Fruit fly (Drosophila melanogaster) whole organism, adult: ENCODE measurements around the gene SA1.

Experiments
- CG11617 ChIP-seq: fragments of 200-800 bp; sonication (Bioruptor generic); optimal IDR thresholded peaks from 2 replicates; lab custom pipeline; 2017; ENCODE audit warnings: mild to moderate bottlenecking, missing biosample characterization, missing genetic modification reagents, missing genetic modification characterization
- CG12768 ChIP-seq: fragments of 200-800 bp; sonication (Bioruptor generic); optimal IDR thresholded peaks from 2 replicates; lab custom pipeline; 2017; ENCODE audit warnings: missing biosample characterization, missing genetic modification characterization, mild to moderate bottlenecking, moderate library complexity, missing genetic modification reagents
- CG14711 ChIP-seq: fragments of 200-800 bp; sonication (Bioruptor generic); optimal IDR thresholded peaks from 2 replicates; lab custom pipeline; 2018; ENCODE audit warnings: missing biosample characterization, mild to moderate bottlenecking, missing genetic modification characterization, moderate library complexity
- CG1620 ChIP-seq: fragments of 200-800 bp; sonication (Bioruptor generic); optimal IDR thresholded peaks from 2 replicates; lab custom pipeline; 2016; ENCODE audit warnings: missing biosample characterization, missing genetic modification characterization
- CG33017 ChIP-seq: fragments of 200-800 bp; sonication (Bioruptor generic); optimal IDR thresholded peaks from 2 replicates; lab custom pipeline; 2018; ENCODE audit warnings: missing biosample characterization, mild to moderate bottlenecking, missing genetic modification characterization, moderate library complexity
- CG5204 ChIP-seq: fragments of 200-800 bp; sonication (Bioruptor generic); optimal IDR thresholded peaks from 2 replicates; lab custom pipeline; 2016; ENCODE audit warnings: missing biosample characterization, missing genetic modification characterization
- CG7045 ChIP-seq: fragments of 200-800 bp; sonication (Bioruptor generic); optimal IDR thresholded peaks from 2 replicates; lab custom pipeline; 2017; ENCODE audit warnings: missing biosample characterization, mild to moderate bottlenecking, missing genetic modification characterization
- CG7101 ChIP-seq: fragments of 200-800 bp; sonication (Bioruptor generic); optimal IDR thresholded peaks from 2 replicates; lab custom pipeline; 2018; ENCODE audit warnings: missing biosample characterization, mild to moderate bottlenecking, missing genetic modification characterization, moderate library complexity
- Clk ChIP-seq: fragments of 200-800 bp; sonication (Bioruptor generic); optimal IDR thresholded peaks from 2 replicates; lab custom pipeline; 2017; ENCODE audit warnings: missing biosample characterization, missing genetic modification characterization
- Crg-1 ChIP-seq: fragments of 200-800 bp; sonication (Bioruptor generic); optimal IDR thresholded peaks from 2 replicates; lab custom pipeline; 2016; ENCODE audit warnings: missing biosample characterization, missing genetic modification characterization
- Hr96 ChIP-seq: fragments of 200-800 bp; sonication (Bioruptor generic); optimal IDR thresholded peaks from 2 replicates; lab custom pipeline; 2016; ENCODE audit warnings: missing biosample characterization, missing genetic modification characterization
- Mnt ChIP-seq: fragments of 200-800 bp; sonication (Bioruptor generic); optimal IDR thresholded peaks from 2 replicates; lab custom pipeline; 2016; ENCODE audit warnings: missing biosample characterization, mild to moderate bottlenecking, missing genetic modification characterization
- bab1 ChIP-seq: fragments of 200-800 bp; sonication (Bioruptor generic); optimal IDR thresholded peaks from 3 replicates; lab custom pipeline; 2019; ENCODE audit warnings: missing biosample characterization, mild to moderate bottlenecking, missing genetic modification characterization, moderate library complexity
- cic ChIP-seq: fragments of 200-800 bp; sonication (Bioruptor generic); optimal IDR thresholded peaks from 2 replicates; lab custom pipeline; 2017; ENCODE audit warnings: missing biosample characterization, mild to moderate bottlenecking, missing genetic modification characterization, moderate library complexity
- cnc ChIP-seq, 2 experiments: fragments of >200 bp; optimal IDR thresholded peaks; 2 replicates each; lab custom pipeline; 2017
- kay ChIP-seq: fragments of 200-800 bp; sonication (Bioruptor generic); peaks from one replicate; lab custom pipeline; 2016; ENCODE audit warnings: missing biosample characterization, missing genetic modification characterization, borderline replicate concordance
- ovo ChIP-seq: fragments of 200-800 bp; sonication (Bioruptor generic); optimal IDR thresholded peaks from 2 replicates; lab custom pipeline; 2016; ENCODE audit warnings: missing biosample characterization, missing genetic modification characterization
- pad ChIP-seq: fragments of 200-800 bp; sonication (Bioruptor generic); optimal IDR thresholded peaks from 3 replicates; lab custom pipeline; 2017; ENCODE audit warnings: missing biosample characterization, missing genetic modification characterization, mild to moderate bottlenecking, moderate library complexity, missing genetic modification reagents
- tj ChIP-seq: fragments of 200-800 bp; sonication (Bioruptor generic); optimal IDR thresholded peaks from 3 replicates; lab custom pipeline; 2017; ENCODE audit warnings: missing biosample characterization, mild to moderate bottlenecking, missing genetic modification characterization, moderate library complexity
- toe ChIP-seq: fragments of 200-800 bp; sonication (Bioruptor generic); optimal IDR thresholded peaks from 2 replicates; lab custom pipeline; 2016; ENCODE audit warnings: missing biosample characterization, missing genetic modification characterization

The SA1 gene

dm6 chr2L:6919850-6920660 is 30.2 kb upstream of the SA1 start, which contains the start of gene x16:
Gene x16, minus strand, starts transcription at chr2L:6920210.
- no peak for TF ChIP-seq Crg-1 (GFP tag; lab: Kevin White, UChicago)
- no peak for TF ChIP-seq bab1
- no peak for TF ChIP-seq CG1620 (GFP tag; lab: Kevin White, UChicago)
- TF ChIP-seq cnc (optimal IDR thresholded peaks at IDR 0.05; lab: Kevin White, UChicago) = no peak
- no peak for TF ChIP-seq cic (GFP tag; lab: Kevin White, UChicago)
- TF ChIP-seq ovo (GFP tag; lab: Kevin White, UChicago) = no peak
- no peak for TF ChIP-seq CG33017 (tag; lab: Kevin White, UChicago)
- TF ChIP-seq CG12768 (GFP tag; lab: Kevin White, UChicago) = no peak
- no peak for TF ChIP-seq CG11617 (GFP tag; lab: Kevin White, UChicago)

dm6 chr2L:6920661-6921359 is 29.4 kb upstream of the SA1 start, which contains the start of gene Hrb27C:
Gene Hrb27C, plus strand, starts transcription at chr2L:6920704.
- TF ChIP-seq bab1 (no peak), ovo (GFP tag; lab: Kevin White, UChicago) (no peak), CG11617 (GFP tag; lab: Kevin White, UChicago) (no peak), CG7045 (GFP tag; lab: Kevin White, UChicago) (no peak), cic (GFP tag; lab: Kevin White, UChicago) (peak; percentile 55), CG5204 (GFP tag; lab: Kevin White, UChicago) (no peak), CG1620 (GFP tag; lab: Kevin White, UChicago) (no peak), tj (peak; percentile 46), Mnt (GFP tag; lab: Kevin White, UChicago) (peak; percentile 45), kay (GFP tag; lab: Kevin White, UChicago) (no peak), cnc (optimal IDR thresholded peaks at IDR 0.05; lab: Kevin White, UChicago) (no peak), Clk (GFP tag; lab: Kevin White, UChicago) (no peak), CG14711 (tag; lab: Kevin White, UChicago) (no peak), pad (GFP tag; lab: Kevin White, UChicago) (no peak), Crg-1 (GFP tag; lab: Kevin White, UChicago) (no peak), toe (GFP tag; lab: Kevin White, UChicago) (no peak), CG12768 (GFP tag; lab: Kevin White, UChicago) (peak; percentile 5), CG7101 (tag; lab: Kevin White, UChicago) (no peak), CG33017 (tag; lab: Kevin White, UChicago) (no peak)

dm6 chr2L:6921360-6922090 is 28.7 kb upstream of the SA1 start:
- TF ChIP-seq Crg-1 (GFP tag; lab: Kevin White, UChicago) = no peak

dm6 chr2L:6922091-6922753 is 28.0 kb upstream of the SA1 start:
- TF ChIP-seq ovo (GFP tag; lab: Kevin White, UChicago) = no peak
- peak; percentile 84 for TF ChIP-seq cic (GFP tag; lab: Kevin White, UChicago)
- TF ChIP-seq CG5204 (GFP tag; lab: Kevin White, UChicago) = no peak
- TF ChIP-seq tj = no peak
- TF ChIP-seq CG7101 (tag; lab: Kevin White, UChicago) = peak; percentile 7
- peak; percentile 47 for TF ChIP-seq Mnt (GFP tag; lab: Kevin White, UChicago)
- TF ChIP-seq Crg-1 (GFP tag; lab: Kevin White, UChicago) = no peak
- TF ChIP-seq toe (GFP tag; lab: Kevin White, UChicago) = no peak
- no peak for TF ChIP-seq CG1620 (GFP tag; lab: Kevin White, UChicago)
- TF ChIP-seq Clk (GFP tag; lab: Kevin White, UChicago) = no peak
- TF ChIP-seq cnc (optimal IDR thresholded peaks at IDR 0.05; lab: Kevin White, UChicago) = peak; percentile 75 to 85
- TF ChIP-seq CG33017 (tag; lab: Kevin White, UChicago) = no peak
- TF ChIP-seq Hr96 (GFP tag; lab: Kevin White, UChicago) = no peak
- peak; percentile 53 for TF ChIP-seq pad (GFP tag; lab: Kevin White, UChicago)
- no peak for TF ChIP-seq CG7045 (GFP tag; lab: Kevin White, UChicago)
- TF ChIP-seq bab1 = no peak

- TF ChIP-seq CG33017 (tag; lab: Kevin White, UChicago) (no peak), CG5204 (GFP tag; lab: Kevin White, UChicago) (no peak), CG11617 (GFP tag; lab: Kevin White, UChicago) (no peak)
Measured at dm6 chr2L:6925114-6925513, 25.1 kb upstream of the SA1 start.
